Fruit fly (Drosophila melanogaster) whole organism, wandering third instar larva: ENCODE measurements around the gene Capa.

Experiments
- Dif ChIP-seq: fragments of 200-275, 200-300 bp; sonication (Bioruptor generic); optimal IDR thresholded peaks from 2 replicates; lab custom pipeline; 2018; ENCODE audit warnings: missing biosample characterization, missing genetic modification characterization; ENCODE audit not compliant: partially characterized antibody
- HLH106 ChIP-seq: fragments of 200-800 bp; optimal IDR thresholded peaks from 3 replicates; lab custom pipeline; 2019; ENCODE audit warnings: missing biosample characterization, mild to moderate bottlenecking, missing genetic modification characterization, moderate library complexity
- Hr78 ChIP-seq: fragments of >200 bp; optimal IDR thresholded peaks from 2 replicates; lab custom pipeline; 2017; ENCODE audit warnings: missing biosample characterization, missing genetic modification characterization

dm6 chr3R:29899635-29900034, 14.5 kb downstream of the Capa start:
- TF ChIP-seq Hr78 (GFP tag; lab: Kevin White, UChicago) = no peak
- no peak for TF ChIP-seq Dif (GFP tag; lab: Kevin White, UChicago)
- TF ChIP-seq HLH106 = no peak
